Worm (Caenorhabditis elegans) whole organism, L1 larva: ENCODE data around the gene str-48.
A peak's percentile ranks its signal among the peaks of the same experiment; 100 is the strongest.

Source experiments
- C04F5.9 ChIP-seq: sonication (generic microtip); optimal IDR thresholded peaks from 2 replicates; lab custom pipeline; 2016; ENCODE audit warnings: missing genetic modification characterization, missing compliant biosample characterization
- C16A3.4 ChIP-seq: fragments of 150-350 bp; optimal IDR thresholded peaks from 2 replicates; lab custom pipeline; 2014; ENCODE audit warnings: missing biosample characterization, missing genetic modification characterization
- C34B4.2 ChIP-seq: sonication (generic microtip); optimal IDR thresholded peaks from 2 replicates; lab custom pipeline; 2017; ENCODE audit warnings: mild to moderate bottlenecking, missing genetic modification characterization, missing compliant biosample characterization
- F16B12.6 ChIP-seq: fragments of 150-350 bp; optimal IDR thresholded peaks from 2 replicates; lab custom pipeline; 2014; ENCODE audit warnings: missing biosample characterization, missing genetic modification characterization
- Y116A8C.19 ChIP-seq: sonication (generic microtip); optimal IDR thresholded peaks from 2 replicates; lab custom pipeline; 2016; ENCODE audit warnings: missing compliant biosample characterization, missing genetic modification characterization, borderline replicate concordance
- alr-1 ChIP-seq: fragments of 200-800 bp; sonication (Bioruptor generic); optimal IDR thresholded peaks from 2 replicates; lab custom pipeline; 2018; ENCODE audit warnings: borderline replicate concordance, mild to moderate bottlenecking, missing genetic modification characterization, missing compliant biosample characterization
- ama-1 ChIP-seq: fragments of 150-350 bp; optimal IDR thresholded peaks from 2 replicates; lab custom pipeline; 2014
- ceh-88 ChIP-seq: fragments of 200-800 bp; sonication (Bioruptor generic); IDR thresholded peaks from 2 replicates; pipeline ENCODE4 v1.3.6; 2022; ENCODE audit warnings: missing genetic modification characterization, missing compliant biosample characterization
- ces-1 ChIP-seq: fragments of 150-350 bp; optimal IDR thresholded peaks from 2 replicates; lab custom pipeline; 2014; ENCODE audit warnings: missing biosample characterization, missing genetic modification reagents, missing genetic modification characterization
- dpl-1 ChIP-seq, 3 experiments: fragments of 150-350 bp in 2 of 3; sonication (generic microtip) in 1 of 3; optimal IDR thresholded peaks; 2 replicates each; lab custom pipeline; 2014 to 2017; ENCODE audit warnings: missing biosample characterization in 3 of 3, missing genetic modification characterization in 3 of 3, missing genetic modification reagents in 3 of 3
- efl-1 ChIP-seq, 4 experiments: fragments of 150-350 bp; optimal IDR thresholded peaks in 3 of 4; peaks in 1 of 4; 1 replicate in 1 of 4; 2 replicates in 3 of 4; lab custom pipeline; 2014; ENCODE audit warnings: missing biosample characterization in 2 of 4, missing genetic modification characterization in 2 of 4, missing genetic modification reagents in 2 of 4
- efl-3 ChIP-seq: fragments of 200-800 bp; sonication (Bioruptor generic); optimal IDR thresholded peaks from 2 replicates; lab custom pipeline; 2018; ENCODE audit warnings: mild to moderate bottlenecking, missing genetic modification characterization, missing compliant biosample characterization
- egl-13 ChIP-seq: sonication (generic microtip); optimal IDR thresholded peaks from 2 replicates; lab custom pipeline; 2016; ENCODE audit warnings: missing genotype, missing genetic modification reagents, missing genetic modification characterization, missing compliant biosample characterization
- elt-2 ChIP-seq: sonication (generic microtip); optimal IDR thresholded peaks from 2 replicates; lab custom pipeline; 2016; ENCODE audit warnings: missing genetic modification characterization, mild to moderate bottlenecking, inconsistent platforms, missing compliant biosample characterization, missing genetic modification reagents
- fkh-4 ChIP-seq: sonication (generic microtip); optimal IDR thresholded peaks from 2 replicates; lab custom pipeline; 2016; ENCODE audit warnings: missing compliant biosample characterization, missing genetic modification characterization, borderline replicate concordance
- fos-1 ChIP-seq: fragments of 150-350 bp; optimal IDR thresholded peaks from 2 replicates; lab custom pipeline; 2014; ENCODE audit warnings: missing biosample characterization, missing genetic modification characterization
- hlh-4 ChIP-seq: sonication (generic microtip); optimal IDR thresholded peaks from 2 replicates; lab custom pipeline; 2016; ENCODE audit warnings: mild to moderate bottlenecking, missing genetic modification characterization, missing compliant biosample characterization
- hpl-2 ChIP-seq: fragments of 150-350 bp; optimal IDR thresholded peaks from 2 replicates; lab custom pipeline; 2014; ENCODE audit warnings: missing biosample characterization, missing genetic modification reagents, missing genetic modification characterization
- irx-1 ChIP-seq: sonication (generic microtip); optimal IDR thresholded peaks from 2 replicates; lab custom pipeline; 2016; ENCODE audit warnings: missing genetic modification characterization, missing compliant biosample characterization
- jun-1 ChIP-seq: fragments of 150-350 bp; optimal IDR thresholded peaks from 2 replicates; lab custom pipeline; 2014; ENCODE audit warnings: missing biosample characterization, missing genetic modification reagents, missing genetic modification characterization
- lin-15B ChIP-seq: fragments of 150-350 bp; sonication (generic microtip); optimal IDR thresholded peaks from 3 replicates; lab custom pipeline; 2014; ENCODE audit warnings: missing biosample characterization, missing genetic modification characterization
- lin-35 ChIP-seq, 2 experiments: fragments of 150-350 bp; optimal IDR thresholded peaks; 2 replicates each; lab custom pipeline; 2014; ENCODE audit warnings: missing biosample characterization in 2 of 2, missing genetic modification characterization in 2 of 2, missing genetic modification reagents in 2 of 2
- lin-39 ChIP-seq: fragments of 150-350 bp; optimal IDR thresholded peaks from 2 replicates; lab custom pipeline; 2014; ENCODE audit warnings: missing biosample characterization, missing genetic modification reagents, missing genetic modification characterization
- lir-3 ChIP-seq: sonication (generic microtip); optimal IDR thresholded peaks from 2 replicates; lab custom pipeline; 2016; ENCODE audit warnings: mild to moderate bottlenecking, missing genetic modification characterization, moderate library complexity, missing compliant biosample characterization; ENCODE audit not compliant: poor library complexity
- lsy-2 ChIP-seq, 2 experiments: fragments of 150-350 bp; optimal IDR thresholded peaks; 2 replicates each; lab custom pipeline; 2014; ENCODE audit warnings: missing biosample characterization in 2 of 2, missing genetic modification characterization in 2 of 2
- mdl-1 ChIP-seq, 2 experiments: fragments of 150-350 bp; optimal IDR thresholded peaks; 2 replicates each; lab custom pipeline; 2014 to 2017; ENCODE audit warnings: missing biosample characterization in 2 of 2, missing genetic modification characterization in 2 of 2, inconsistent platforms in 1 of 2
- mep-1 ChIP-seq: fragments of 150-350 bp; optimal IDR thresholded peaks from 2 replicates; lab custom pipeline; 2014; ENCODE audit warnings: missing biosample characterization, missing genetic modification characterization
- nhr-11 ChIP-seq: fragments of 150-350 bp; optimal IDR thresholded peaks from 2 replicates; lab custom pipeline; 2014; ENCODE audit warnings: missing biosample characterization, missing genetic modification characterization
- nhr-12 ChIP-seq: sonication (generic microtip); optimal IDR thresholded peaks from 2 replicates; lab custom pipeline; 2017; ENCODE audit warnings: missing biosample characterization, missing genetic modification characterization
- nhr-20 ChIP-seq: sonication (generic microtip); optimal IDR thresholded peaks from 2 replicates; lab custom pipeline; 2016; ENCODE audit warnings: mild to moderate bottlenecking, missing genetic modification characterization, missing compliant biosample characterization
- nhr-28 ChIP-seq: fragments of 150-350 bp; optimal IDR thresholded peaks from 2 replicates; lab custom pipeline; 2014; ENCODE audit warnings: missing biosample characterization, missing genetic modification characterization
- nhr-71 ChIP-seq: sonication (generic microtip); optimal IDR thresholded peaks from 2 replicates; lab custom pipeline; 2016; ENCODE audit warnings: mild to moderate bottlenecking, missing genetic modification characterization, moderate library complexity, missing compliant biosample characterization
- nhr-85 ChIP-seq: sonication (generic microtip); peaks from one replicate; lab custom pipeline; 2016; ENCODE audit warnings: missing genetic modification characterization, inconsistent platforms, missing compliant biosample characterization
- nhr-90 ChIP-seq: sonication (generic microtip); optimal IDR thresholded peaks from 2 replicates; lab custom pipeline; 2016; ENCODE audit warnings: mild to moderate bottlenecking, missing genetic modification characterization, missing compliant biosample characterization; ENCODE audit not compliant: poor library complexity
- pag-3 ChIP-seq: sonication (generic microtip); optimal IDR thresholded peaks from 2 replicates; lab custom pipeline; 2017; ENCODE audit warnings: missing genetic modification characterization, mild to moderate bottlenecking, missing compliant biosample characterization, antibody characterized with exemption, borderline replicate concordance; ENCODE audit not compliant: insufficient read depth
- rnt-1 ChIP-seq: sonication (generic microtip); optimal IDR thresholded peaks from 2 replicates; lab custom pipeline; 2016; ENCODE audit warnings: mild to moderate bottlenecking, missing genetic modification characterization, moderate library complexity, missing compliant biosample characterization
- snpc-4 ChIP-seq: fragments of 150-350 bp; optimal IDR thresholded peaks from 2 replicates; lab custom pipeline; 2014; ENCODE audit warnings: missing biosample characterization, missing genetic modification characterization
- unc-130 ChIP-seq: fragments of 150-350 bp; optimal IDR thresholded peaks from 2 replicates; lab custom pipeline; 2017; ENCODE audit warnings: missing biosample characterization, missing genetic modification characterization, inconsistent platforms
- unc-30 ChIP-seq: sonication (generic microtip); optimal IDR thresholded peaks from 2 replicates; lab custom pipeline; 2017; ENCODE audit warnings: missing biosample characterization, missing genetic modification characterization
- unc-86 ChIP-seq: sonication (generic microtip); optimal IDR thresholded peaks from 2 replicates; lab custom pipeline; 2016; ENCODE audit warnings: missing genetic modification characterization, missing compliant biosample characterization
- zag-1 ChIP-seq: fragments of 150-350 bp; optimal IDR thresholded peaks from 2 replicates; lab custom pipeline; 2014; ENCODE audit warnings: missing biosample characterization, missing genetic modification characterization
- zip-4 ChIP-seq: fragments of 200-800 bp; sonication (Bioruptor generic); optimal IDR thresholded peaks from 2 replicates; lab custom pipeline; 2018; ENCODE audit warnings: mild to moderate bottlenecking, missing genetic modification characterization, moderate library complexity, missing compliant biosample characterization
- ztf-11 ChIP-seq, 2 experiments: sonication (generic microtip); optimal IDR thresholded peaks; 2 replicates each; lab custom pipeline; 2016 to 2017; ENCODE audit warnings: missing genetic modification characterization in 2 of 2, missing biosample characterization in 1 of 2, missing compliant biosample characterization in 1 of 2

Gene str-48

DNA sequence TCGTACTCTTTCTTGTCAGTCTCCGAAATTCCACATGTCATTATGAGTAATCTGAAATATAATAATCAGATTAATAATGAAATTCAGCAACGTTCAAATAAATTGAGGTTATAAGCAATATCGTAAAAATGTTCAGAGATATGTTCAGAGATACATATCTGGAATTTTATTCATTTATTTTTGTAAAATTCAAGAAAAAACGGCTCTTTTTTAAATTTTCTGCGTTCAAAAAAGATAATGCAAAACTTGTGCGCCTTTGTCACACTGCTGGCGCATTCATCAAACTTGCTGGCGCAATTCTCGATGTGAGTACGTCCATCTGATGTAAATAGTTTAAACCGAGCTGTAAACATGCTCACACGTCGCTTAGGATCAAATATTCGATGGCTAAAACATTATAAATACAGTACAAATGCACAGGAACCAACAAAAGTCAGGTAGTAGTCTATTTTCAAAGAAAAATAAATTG, 18.6 kb upstream of the str-48 start, which contains the start of the genes rde-8 and ZC477.3 (continued):
- TF ChIP-seq jun-1: peak; percentile 65
- TF ChIP-seq nhr-28: no peak
- TF ChIP-seq ces-1 (GFP tag; lab: Kevin White, UChicago): no peak
- TF ChIP-seq snpc-4 (tag; lab: Kevin White, UChicago): peak; percentile 80
- peak; percentile 76 to 83 for TF ChIP-seq efl-1 (optimal IDR thresholded peaks at IDR 0.05; lab: Kevin White, UChicago)
- TF ChIP-seq efl-1 (GFP tag; optimal IDR thresholded peaks at IDR 0.05 in 1 of 2; lab: Kevin White, UChicago): peak; percentile 76 to 97
- TF ChIP-seq lin-15B (tag; lab: Kevin White, UChicago): peak; percentile 44
- peak; percentile 90 for TF ChIP-seq nhr-71 (tag; lab: Kevin White, UChicago)
- peak; percentile 9 for TF ChIP-seq fos-1 (tag; lab: Kevin White, UChicago)
- peak; percentile 78 for TF ChIP-seq unc-86
- TF ChIP-seq lir-3 (tag; lab: Kevin White, UChicago): peak; percentile 9
- TF ChIP-seq mdl-1 (tag; optimal IDR thresholded peaks at IDR 0.05; lab: Kevin White, UChicago): peak in 1 of 2 experiments; percentile 62
- peak; percentile 64 for TF ChIP-seq lin-39 (tag; lab: Kevin White, UChicago)
- peak; percentile 17 for TF ChIP-seq ama-1 (lab: Kevin White, UChicago)
- peak; percentile 85 to 86 for TF ChIP-seq lsy-2 (tag; optimal IDR thresholded peaks at IDR 0.05; lab: Kevin White, UChicago)
- TF ChIP-seq nhr-85: peak; percentile 68
- TF ChIP-seq zip-4 (GFP tag; lab: Kevin White, UChicago): peak; percentile 45
- TF ChIP-seq dpl-1 (GFP tag; optimal IDR thresholded peaks at IDR 0.05; lab: Kevin White, UChicago): peak; percentile 63 to 83 (median 80)
- TF ChIP-seq pag-3 (tag; lab: Kevin White, UChicago): no peak
- TF ChIP-seq elt-2 (tag; lab: Kevin White, UChicago): peak; percentile 52
- TF ChIP-seq fkh-4 (tag; lab: Kevin White, UChicago): peak; percentile 58
- TF ChIP-seq hlh-4 (tag; lab: Kevin White, UChicago): no peak
- TF ChIP-seq nhr-12 (tag; lab: Kevin White, UChicago): no peak
- peak; percentile 67 for TF ChIP-seq unc-130 (tag; lab: Kevin White, UChicago)
- TF ChIP-seq nhr-90: peak; percentile 85
- TF ChIP-seq ztf-11 (tag; optimal IDR thresholded peaks at IDR 0.05; lab: Kevin White, UChicago): peak in 1 of 2 experiments; percentile 19
- peak; percentile 35 for TF ChIP-seq efl-3 (GFP tag; lab: Kevin White, UChicago)
- TF ChIP-seq nhr-20 (tag; lab: Kevin White, UChicago): peak; percentile 81
- peak; percentile 48 for TF ChIP-seq F16B12.6 (tag; lab: Kevin White, UChicago)
- TF ChIP-seq nhr-11: peak; percentile 37
- peak; percentile 71 for TF ChIP-seq C16A3.4 (tag; lab: Kevin White, UChicago)
- TF ChIP-seq hpl-2 (GFP tag; lab: Kevin White, UChicago): no peak
- no peak for TF ChIP-seq C04F5.9
- TF ChIP-seq rnt-1 (tag; lab: Kevin White, UChicago): peak; percentile 89
- peak; percentile 57 for TF ChIP-seq egl-13
- no peak for TF ChIP-seq alr-1 (tag; lab: Kevin White, UChicago)
- peak; percentile 79 to 86 for TF ChIP-seq lin-35 (GFP tag; optimal IDR thresholded peaks at IDR 0.05; lab: Kevin White, UChicago)
- TF ChIP-seq ceh-88 (GFP tag; lab: Robert Waterston, UW): peak; percentile 38

DNA sequence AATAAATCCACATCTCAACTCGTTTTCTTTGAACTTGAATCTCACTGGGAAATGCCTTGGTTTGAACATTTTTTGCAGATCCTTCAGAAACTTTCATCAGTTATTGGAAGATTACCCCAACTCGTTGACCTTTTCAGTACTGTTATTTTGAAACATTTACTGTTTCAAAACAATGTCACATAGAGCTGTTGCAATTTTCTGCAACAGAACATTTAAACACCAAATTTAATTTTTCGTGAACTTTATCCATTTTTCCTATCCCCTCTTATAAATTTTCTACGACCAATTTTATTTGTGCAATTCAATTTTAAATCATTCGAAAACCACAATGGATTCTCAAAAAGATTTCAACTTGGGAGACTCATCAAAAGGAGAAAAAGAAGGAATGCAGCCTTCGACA, 13.9 kb upstream of the str-48 start, which contains the start of gene ZC477.2:
TSS of gene ZC477.2 (plus strand) at position 301 of the 400 bp plus-strand sequence.
- TF ChIP-seq C34B4.2 (no peak), Y116A8C.19 (tag; lab: Kevin White, UChicago) (no peak), mep-1 (no peak), nhr-11 (no peak), zag-1 (tag; lab: Kevin White, UChicago) (no peak), irx-1 (tag; lab: Kevin White, UChicago) (no peak), unc-30 (tag; lab: Kevin White, UChicago) (no peak)
